Worm (Caenorhabditis elegans) whole organism, L4/young adult: ENCODE measurements around the gene C38H2.2.

Experiments
- W03F9.2 ChIP-seq: fragments of 150-350 bp; optimal IDR thresholded peaks from 2 replicates; lab custom pipeline; 2014; ENCODE audit warnings: missing biosample characterization, missing genetic modification characterization
- dao-5 ChIP-seq: sonication (generic microtip); optimal IDR thresholded peaks from 2 replicates; lab custom pipeline; 2016; ENCODE audit warnings: missing genotype, missing genetic modification characterization, moderate library complexity, missing compliant biosample characterization
- him-1 ChIP-seq: sonication (generic microtip); optimal IDR thresholded peaks from 2 replicates; lab custom pipeline; 2016; ENCODE audit warnings: missing genotype, missing genetic modification reagents, missing genetic modification characterization, missing compliant biosample characterization

ce11 chrIII:10383804-10384203, 2.2 kb downstream of the C38H2.2 start:
- TF ChIP-seq dao-5: no peak
- no peak for TF ChIP-seq him-1 (tag; lab: Kevin White, UChicago)
- no peak for TF ChIP-seq W03F9.2 (tag; lab: Kevin White, UChicago)
